Fruit fly (Drosophila melanogaster) whole organism, prepupa: ENCODE data around the gene Lk6.

Experiments used
- CG10669 ChIP-seq: fragments of 200-800 bp; sonication (Bioruptor generic); optimal IDR thresholded peaks from 3 replicates; lab custom pipeline; 2018; ENCODE audit warnings: missing biosample characterization, mild to moderate bottlenecking, missing genetic modification characterization, moderate library complexity
- CG11762 ChIP-seq: fragments of 200-800 bp; sonication (Bioruptor generic); optimal IDR thresholded peaks from 3 replicates; lab custom pipeline; 2016; ENCODE audit warnings: missing biosample characterization, missing genetic modification characterization; ENCODE audit not compliant: insufficient read depth
- CG16779 ChIP-seq: fragments of 200-800 bp; sonication (Bioruptor generic); optimal IDR thresholded peaks from 3 replicates; lab custom pipeline; 2017; ENCODE audit warnings: missing biosample characterization, mild to moderate bottlenecking, missing genetic modification characterization
- CG32006 ChIP-seq: fragments of 200-800 bp; sonication (Bioruptor generic); optimal IDR thresholded peaks from 3 replicates; lab custom pipeline; 2017; ENCODE audit warnings: missing biosample characterization, mild to moderate bottlenecking, missing genetic modification characterization
- CG34406 ChIP-seq: fragments of 200-800 bp; sonication (Bioruptor generic); optimal IDR thresholded peaks from 3 replicates; lab custom pipeline; 2016; ENCODE audit warnings: missing biosample characterization, missing genetic modification characterization
- CG6276 ChIP-seq: fragments of 200-800 bp; sonication (Bioruptor generic); optimal IDR thresholded peaks from 2 replicates; lab custom pipeline; 2017; ENCODE audit warnings: missing biosample characterization, mild to moderate bottlenecking, missing genetic modification characterization
- CG6854 ChIP-seq: fragments of 200-800 bp; sonication (Bioruptor generic); optimal IDR thresholded peaks from 2 replicates; lab custom pipeline; 2017; ENCODE audit warnings: missing biosample characterization, mild to moderate bottlenecking, missing genetic modification characterization
- CG8319 ChIP-seq: fragments of 200-800 bp; sonication (Bioruptor generic); optimal IDR thresholded peaks from 3 replicates; lab custom pipeline; 2016; ENCODE audit warnings: missing biosample characterization, missing genetic modification characterization
- CG9139 ChIP-seq: fragments of 200-800 bp; sonication (Bioruptor generic); optimal IDR thresholded peaks from 3 replicates; lab custom pipeline; 2017; ENCODE audit warnings: missing biosample characterization, mild to moderate bottlenecking, missing genetic modification characterization
- Eip78C ChIP-seq: fragments of 200-800 bp; sonication (Bioruptor generic); peaks from one replicate; lab custom pipeline; 2016; ENCODE audit warnings: missing biosample characterization, missing genetic modification characterization
- Ets96B ChIP-seq: fragments of 200-800 bp; optimal IDR thresholded peaks from 2 replicates; lab custom pipeline; 2019; ENCODE audit warnings: missing biosample characterization, mild to moderate bottlenecking, missing genetic modification characterization, moderate library complexity
- Gug ChIP-seq: fragments of 200-800 bp; sonication (Bioruptor generic); IDR thresholded peaks from 2 replicates; pipeline ENCODE4 v1.3.6; 2022; ENCODE audit warnings: missing biosample characterization, missing genetic modification characterization
- Hr38 ChIP-seq: sonication (Bioruptor generic); optimal IDR thresholded peaks from 2 replicates; lab custom pipeline; 2016; ENCODE audit warnings: missing biosample characterization, missing genetic modification characterization
- Hr4 ChIP-seq: fragments of 200-800 bp; sonication (Bioruptor generic); optimal IDR thresholded peaks from 3 replicates; lab custom pipeline; 2016; ENCODE audit warnings: missing biosample characterization, missing genetic modification characterization
- Met ChIP-seq: fragments of 200-800 bp; sonication (Bioruptor generic); optimal IDR thresholded peaks from 3 replicates; lab custom pipeline; 2016; ENCODE audit warnings: missing biosample characterization, missing genetic modification characterization
- Smox ChIP-seq: fragments of 200-800 bp; sonication (Bioruptor generic); optimal IDR thresholded peaks from 3 replicates; lab custom pipeline; 2016; ENCODE audit warnings: missing biosample characterization, missing genetic modification characterization
- Sox102F ChIP-seq: fragments of 200-800 bp; sonication (Bioruptor generic); optimal IDR thresholded peaks from 2 replicates; lab custom pipeline; 2016; ENCODE audit warnings: missing biosample characterization, mild to moderate bottlenecking, missing genetic modification characterization
- Sox14 ChIP-seq: fragments of 200-800 bp; sonication (Bioruptor generic); optimal IDR thresholded peaks from 3 replicates; lab custom pipeline; 2016; ENCODE audit warnings: missing biosample characterization, missing genetic modification characterization
- Sox15 ChIP-seq: fragments of 200-800 bp; sonication (Bioruptor generic); optimal IDR thresholded peaks from 3 replicates; lab custom pipeline; 2016; ENCODE audit warnings: missing biosample characterization, missing genetic modification characterization
- achi ChIP-seq: fragments of 200-800 bp; sonication (Bioruptor generic); optimal IDR thresholded peaks from 3 replicates; lab custom pipeline; 2016; ENCODE audit warnings: missing biosample characterization, missing genetic modification characterization
- acj6 ChIP-seq: fragments of 200-800 bp; sonication (Bioruptor generic); optimal IDR thresholded peaks from 3 replicates; lab custom pipeline; 2016; ENCODE audit warnings: missing biosample characterization, missing genetic modification characterization
- cyc ChIP-seq: fragments of 200-800 bp; sonication (Bioruptor generic); optimal IDR thresholded peaks from 3 replicates; lab custom pipeline; 2016; ENCODE audit warnings: missing biosample characterization, missing genetic modification characterization
- dac ChIP-seq: fragments of 200-800 bp; sonication (Bioruptor generic); optimal IDR thresholded peaks from 2 replicates; lab custom pipeline; 2017; ENCODE audit warnings: missing biosample characterization, mild to moderate bottlenecking, missing genetic modification characterization
- eg ChIP-seq: fragments of 200-800 bp; sonication (Bioruptor generic); IDR thresholded peaks from 3 replicates; pipeline ENCODE4 v1.3.6; 2022; ENCODE audit warnings: missing biosample characterization, missing genetic modification characterization
- esn ChIP-seq: fragments of 200-800 bp; sonication (Bioruptor generic); optimal IDR thresholded peaks from 2 replicates; lab custom pipeline; 2016; ENCODE audit warnings: missing biosample characterization, mild to moderate bottlenecking, missing genetic modification characterization, moderate library complexity
- fd59A ChIP-seq: fragments of 200-800 bp; sonication (Bioruptor generic); optimal IDR thresholded peaks from 2 replicates; lab custom pipeline; 2017; ENCODE audit warnings: missing biosample characterization, mild to moderate bottlenecking, missing genetic modification characterization, missing genetic modification reagents
- fd85E ChIP-seq: fragments of 200-800 bp; sonication (Bioruptor generic); optimal IDR thresholded peaks from 3 replicates; lab custom pipeline; 2016; ENCODE audit warnings: missing biosample characterization, missing genetic modification characterization
- lz ChIP-seq: fragments of 200-800 bp; sonication (Bioruptor generic); optimal IDR thresholded peaks from 3 replicates; lab custom pipeline; 2016; ENCODE audit warnings: missing biosample characterization, missing genetic modification characterization
- pdm3 ChIP-seq: fragments of 200-800 bp; sonication (Bioruptor generic); optimal IDR thresholded peaks from 3 replicates; lab custom pipeline; 2016; ENCODE audit warnings: missing biosample characterization, missing genetic modification characterization
- salr ChIP-seq, 2 experiments: fragments of 200-800 bp; sonication (Bioruptor generic); optimal IDR thresholded peaks; 3 replicates each; lab custom pipeline; 2016 to 2018; ENCODE audit warnings: missing biosample characterization in 2 of 2, missing genetic modification characterization in 2 of 2, mild to moderate bottlenecking in 1 of 2
- spab ChIP-seq: fragments of 200-800 bp; sonication (Bioruptor generic); optimal IDR thresholded peaks from 2 replicates; lab custom pipeline; 2017; ENCODE audit warnings: missing biosample characterization, mild to moderate bottlenecking, missing genetic modification characterization, missing genetic modification reagents
- ss ChIP-seq, 2 experiments: fragments of 200-800 bp; sonication (Bioruptor generic); optimal IDR thresholded peaks; 2 replicates in 1 of 2; 3 replicates in 1 of 2; lab custom pipeline; 2017 to 2018; ENCODE audit warnings: mild to moderate bottlenecking in 2 of 2, missing biosample characterization in 2 of 2, missing genetic modification characterization in 2 of 2, moderate library complexity in 1 of 2
- svp ChIP-seq: fragments of 200-800 bp; sonication (Bioruptor generic); peaks from one replicate; lab custom pipeline; 2016; ENCODE audit warnings: missing biosample characterization, missing genetic modification characterization
- vri ChIP-seq: fragments of 200-800 bp; sonication (Bioruptor generic); optimal IDR thresholded peaks from 3 replicates; lab custom pipeline; 2016; ENCODE audit warnings: missing biosample characterization, mild to moderate bottlenecking, missing genetic modification characterization

The Lk6 gene

DNA sequence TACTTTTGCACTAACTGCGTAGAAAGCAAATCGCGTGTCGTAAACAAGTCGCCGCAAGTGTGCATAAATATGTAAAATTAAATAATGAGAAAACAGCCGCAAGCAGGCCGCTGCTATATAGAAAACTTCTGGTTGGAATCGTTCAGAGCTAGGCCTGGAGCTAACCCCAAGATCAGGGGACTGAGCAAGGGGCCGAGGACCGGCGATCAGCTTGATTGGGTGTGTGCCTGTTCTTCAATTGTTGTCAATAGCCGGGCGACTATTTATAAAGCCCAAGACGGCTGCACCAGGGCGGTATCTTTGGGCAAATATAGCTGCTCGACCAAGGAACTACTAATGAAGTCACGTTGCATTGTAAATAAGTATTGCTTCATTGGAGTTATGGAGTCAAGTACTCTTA lies 7.5 kb downstream of the Lk6 start:
- TF ChIP-seq CG32006 (GFP tag; lab: Kevin White, UChicago) (no peak), Eip78C (GFP tag; lab: Kevin White, UChicago) (peak; percentile 17)

DNA sequence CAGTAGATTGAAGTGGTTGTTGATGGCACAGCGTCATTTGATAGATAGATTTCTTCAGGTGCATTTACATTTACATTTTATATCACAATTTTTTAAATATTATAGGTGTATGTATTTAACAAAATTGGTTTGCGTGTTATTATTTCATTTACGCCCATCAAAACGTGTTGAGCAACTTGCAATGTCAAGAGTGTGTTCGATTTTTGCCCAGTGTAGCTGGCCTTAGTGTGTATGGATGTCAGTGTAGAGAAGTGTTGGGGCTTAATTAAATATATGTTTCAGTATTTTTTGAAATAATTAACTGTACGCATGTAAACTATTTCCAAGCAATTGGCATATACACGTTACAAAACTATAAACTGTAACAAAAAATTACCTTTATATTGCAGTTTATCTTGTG lies 12.5 kb downstream of the Lk6 start:
- TF ChIP-seq Eip78C (GFP tag; lab: Kevin White, UChicago) (peak; percentile 54), Met (GFP tag; lab: Kevin White, UChicago) (no peak), Hr4 (GFP tag; lab: Kevin White, UChicago) (peak; percentile 37), svp (peak; percentile 63)

DNA sequence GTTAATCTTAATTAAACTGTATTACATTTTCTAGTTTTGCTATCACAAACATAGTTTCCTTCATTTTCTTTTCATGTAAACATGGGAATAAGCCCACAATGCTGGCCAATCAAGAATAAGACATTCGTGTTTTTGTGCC lies 14.1 kb downstream of the Lk6 start, which contains the start of gene CG43062:
TSS of gene CG43062 (plus strand) at position 40 of the 139 bp plus-strand sequence.
- TF ChIP-seq CG11762 (no peak), esn (GFP tag; lab: Kevin White, UChicago) (no peak), Sox102F (GFP tag; lab: Kevin White, UChicago) (no peak), svp (no peak), CG9139 (GFP tag; lab: Kevin White, UChicago) (no peak), Ets96B (tag; lab: Kevin White, UChicago) (no peak), Smox (GFP tag; lab: Kevin White, UChicago) (no peak), pdm3 (GFP tag; lab: Kevin White, UChicago) (no peak), cyc (GFP tag; lab: Kevin White, UChicago) (no peak), Hr38 (GFP tag; lab: Kevin White, UChicago) (no peak), CG10669 (GFP tag; lab: Kevin White, UChicago) (no peak), eg (no peak), Sox15 (GFP tag; lab: Kevin White, UChicago) (no peak), fd85E (GFP tag; lab: Kevin White, UChicago) (no peak), fd59A (no peak), spab (GFP tag; lab: Kevin White, UChicago) (no peak), salr (GFP tag; optimal IDR thresholded peaks at IDR 0.05; lab: Kevin White, UChicago) (no peak), achi (GFP tag; lab: Kevin White, UChicago) (no peak), Gug (GFP tag; lab: Robert Waterston, UW) (no peak)

DNA sequence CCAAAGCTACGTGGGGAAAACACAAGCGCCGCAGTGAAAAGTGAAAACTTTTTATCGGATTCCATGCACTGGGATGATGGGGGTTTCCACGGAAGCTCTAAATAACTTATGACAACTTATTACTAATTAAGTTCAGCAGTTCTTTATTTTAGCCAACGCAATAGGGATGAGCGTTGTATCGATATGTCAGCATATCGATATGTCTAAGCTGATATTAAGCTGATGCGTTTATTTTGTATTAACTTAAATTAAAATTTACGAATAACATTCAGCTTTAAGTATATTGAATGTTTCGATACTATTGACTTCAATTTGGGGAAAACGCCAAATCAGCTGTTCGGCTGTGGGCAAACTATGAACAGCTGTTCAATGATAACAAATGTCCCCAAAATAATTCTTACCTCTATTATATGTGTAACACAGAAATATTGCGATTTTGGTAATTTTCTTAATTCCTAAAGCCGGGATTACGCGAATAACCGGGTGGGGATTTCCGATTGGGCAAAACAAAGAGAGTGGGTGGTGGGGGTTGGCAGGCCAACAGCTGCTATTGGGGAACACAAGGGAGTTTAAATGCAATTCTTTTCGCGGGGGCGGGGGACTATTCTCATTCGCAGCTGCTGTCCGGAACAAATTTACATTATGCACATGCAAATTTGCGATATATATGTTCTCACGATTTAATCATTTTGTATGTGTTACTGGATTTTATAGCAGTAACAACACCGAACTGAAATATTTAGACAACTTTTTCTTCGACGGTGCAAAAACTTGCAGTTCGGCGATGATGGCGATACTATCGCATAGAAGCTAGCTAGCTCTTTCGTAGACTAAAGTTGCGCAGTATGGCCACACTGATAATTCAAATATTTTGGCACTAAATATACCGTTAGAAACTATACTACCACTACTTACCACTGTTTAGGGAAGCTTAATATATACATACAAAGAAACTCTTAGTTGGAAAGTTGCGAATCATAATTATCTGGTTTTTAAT lies 14.7 kb downstream of the Lk6 start, which contains the start of gene CG6923:
TSS of gene CG6923 (minus strand) at position 733 of the 997 bp plus-strand sequence.
- TF ChIP-seq esn (GFP tag; lab: Kevin White, UChicago), result peak; percentile 41
- no peak for TF ChIP-seq CG8319
- TF ChIP-seq pdm3 (GFP tag; lab: Kevin White, UChicago), result no peak
- peak; percentile 50 for TF ChIP-seq Sox14 (GFP tag; lab: Kevin White, UChicago)
- TF ChIP-seq lz (GFP tag; lab: Kevin White, UChicago), result no peak
- no peak for TF ChIP-seq CG9139 (GFP tag; lab: Kevin White, UChicago)
- TF ChIP-seq CG34406 (GFP tag; lab: Kevin White, UChicago), result no peak
- TF ChIP-seq CG6276 (GFP tag; lab: Kevin White, UChicago), result no peak
- TF ChIP-seq fd59A, result no peak
- no peak for TF ChIP-seq CG16779 (tag; lab: Kevin White, UChicago)

DNA sequence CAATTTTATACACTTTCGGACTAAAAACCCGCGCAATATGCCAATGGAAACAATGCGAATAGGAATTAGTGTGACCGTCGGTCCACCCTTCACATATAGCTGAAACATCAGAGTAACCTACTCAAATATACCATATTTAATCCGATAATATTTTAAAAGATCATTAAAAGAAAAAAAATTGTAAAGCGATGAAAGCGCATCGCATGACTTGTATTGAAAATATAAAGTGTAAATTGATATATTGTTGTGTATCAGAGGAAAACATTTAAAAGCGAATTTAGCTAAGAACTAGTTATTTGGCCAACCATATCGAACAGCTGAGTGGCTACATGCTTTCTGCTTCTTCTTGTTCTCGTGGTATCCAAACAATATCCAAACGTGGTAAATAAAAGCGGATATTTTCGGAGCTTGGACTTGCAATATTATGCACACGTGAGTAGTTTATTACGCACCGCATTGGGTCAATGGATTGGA lies 22.5 kb downstream of the Lk6 start, which contains the start of the genes Blm and CG14722:
TSS of gene Blm (minus strand) at position 54 of the 474 bp plus-strand sequence.
TSS of gene CG14722 (plus strand) at position 161 of the 474 bp plus-strand sequence.
- TF ChIP-seq Met (GFP tag; lab: Kevin White, UChicago), result no peak
- no peak for TF ChIP-seq CG16779 (tag; lab: Kevin White, UChicago)
- TF ChIP-seq acj6 (GFP tag; lab: Kevin White, UChicago), result no peak
- no peak for TF ChIP-seq Sox102F (GFP tag; lab: Kevin White, UChicago)
- TF ChIP-seq Eip78C (GFP tag; lab: Kevin White, UChicago), result no peak
- no peak for TF ChIP-seq vri (GFP tag; lab: Kevin White, UChicago)
- no peak for TF ChIP-seq fd85E (GFP tag; lab: Kevin White, UChicago)
- TF ChIP-seq Ets96B (tag; lab: Kevin White, UChicago), result no peak
- no peak for TF ChIP-seq CG6854 (GFP tag; lab: Kevin White, UChicago)
- TF ChIP-seq CG34406 (GFP tag; lab: Kevin White, UChicago), result no peak
- TF ChIP-seq dac, result no peak
- TF ChIP-seq ss (GFP tag; optimal IDR thresholded peaks at IDR 0.05; lab: Kevin White, UChicago), result no peak
- no peak for TF ChIP-seq eg
- no peak for TF ChIP-seq CG10669 (GFP tag; lab: Kevin White, UChicago)
- TF ChIP-seq salr (GFP tag; optimal IDR thresholded peaks at IDR 0.05; lab: Kevin White, UChicago), result no peak
